Fruit fly (Drosophila melanogaster): ENCODE measurements around the gene CG32640.
A peak's percentile ranks its signal among the peaks of the same experiment; 100 is the strongest.

CG32640 gene

DNA sequence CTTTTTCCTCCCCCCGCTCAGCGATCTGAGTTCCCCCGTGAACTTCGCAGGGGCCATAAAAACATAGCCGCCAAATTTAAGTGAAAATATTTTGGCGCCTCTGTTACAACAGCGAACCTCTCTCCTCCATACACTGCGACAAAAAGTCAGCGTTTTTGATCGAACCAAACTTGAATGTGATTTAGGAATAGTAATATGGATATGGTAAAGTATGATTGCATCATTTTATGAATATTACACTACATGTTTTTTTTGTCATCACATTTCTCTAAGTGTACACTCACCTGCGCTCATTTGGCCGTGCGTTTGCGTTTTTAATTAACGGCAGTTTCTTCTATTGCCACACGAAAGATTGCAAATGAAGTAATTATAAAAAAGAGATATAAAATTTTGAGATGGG is 42.1 kb upstream of the CG32640 start (continued):
- TF ChIP-seq Hmx (GFP tag; optimal IDR thresholded peaks at IDR 0.05) (no peak), tx (GFP tag; optimal IDR thresholded peaks at IDR 0.05) (peak; percentile 9), CG12942 (GFP tag; optimal IDR thresholded peaks at IDR 0.05) (peak; percentile 48), slbo (GFP tag; IDR thresholded peaks at IDR 0.05) (peak; percentile 68), kni (GFP tag; optimal IDR thresholded peaks at IDR 0.05) (no peak), CG10366 (GFP tag; IDR thresholded peaks at IDR 0.05) (peak; percentile 60), Elba2 (GFP tag; optimal IDR thresholded peaks at IDR 0.05) (no peak), Dref (GFP tag; IDR thresholded peaks at IDR 0.05) (no peak), CG13424 (tag; optimal IDR thresholded peaks at IDR 0.05) (peak; percentile 64), tll (GFP tag; optimal IDR thresholded peaks at IDR 0.05) (no peak), CG12104 (GFP tag; optimal IDR thresholded peaks at IDR 0.05) (peak; percentile 43), ERR (GFP tag; optimal IDR thresholded peaks at IDR 0.05) (no peak), Dip3 (GFP tag; optimal IDR thresholded peaks at IDR 0.05) (peak; percentile 42), chinmo (GFP tag; IDR thresholded peaks at IDR 0.05; ENCODE audit: partially characterized antibody) (no peak), wor (GFP tag; IDR thresholded peaks at IDR 0.05) (0 out of 2 replicates have a peak, but pooled peaks have one; percentile 37), rib (GFP tag; IDR thresholded peaks at IDR 0.05) (no peak), CG12155 (GFP tag; optimal IDR thresholded peaks at IDR 0.05) (peak; percentile 29), tup (GFP tag; optimal IDR thresholded peaks at IDR 0.05) (no peak), H15 (GFP tag; IDR thresholded peaks at IDR 0.05) (peak; percentile 42; the same call in 1 of the 3 replicates), CG2116 (GFP tag; optimal IDR thresholded peaks at IDR 0.05) (no peak), bab2 (GFP tag; optimal IDR thresholded peaks at IDR 0.05) (peak; percentile 51), lmd (GFP tag; IDR thresholded peaks at IDR 0.05) (peak; percentile 53), jumu (GFP tag; optimal IDR thresholded peaks at IDR 0.05) (no peak), CG10321 (GFP tag; IDR thresholded peaks at IDR 0.05) (no peak), Nf-YB (GFP tag; optimal IDR thresholded peaks at IDR 0.05) (peak; percentile 9), CG10979 (tag; optimal IDR thresholded peaks at IDR 0.05) (peak; percentile 52), CG16813 (GFP tag; IDR thresholded peaks at IDR 0.05; ENCODE audit: partially characterized antibody) (no peak), dmrt11E (tag; optimal IDR thresholded peaks at IDR 0.05) (no peak), croc (GFP tag; conservative IDR thresholded peaks at IDR 0.05) (0 out of 3 replicates have a peak, but pooled peaks have one; percentile 23), CG18599 (GFP tag; optimal IDR thresholded peaks at IDR 0.05) (peak; percentile 31), CG7357 (GFP tag; IDR thresholded peaks at IDR 0.05) (no peak), CkIIα-i1 (GFP tag; IDR thresholded peaks at IDR 0.05) (no peak), Dfd (GFP tag; optimal IDR thresholded peaks at IDR 0.05) (no peak), CG4707 (GFP tag; optimal IDR thresholded peaks at IDR 0.05) (peak; percentile 37), dpn (GFP tag; optimal IDR thresholded peaks at IDR 0.05) (peak; percentile 47 to 63), da (GFP tag; optimal IDR thresholded peaks at IDR 0.05) (no peak), sna (GFP tag; IDR thresholded peaks at IDR 0.05; ENCODE audit: partially characterized antibody) (no peak), sr (GFP tag; IDR thresholded peaks at IDR 0.05) (0 out of 3 replicates have a peak, but pooled peaks have one; percentile 33), Fer1 (GFP tag; optimal IDR thresholded peaks at IDR 0.05) (peak; percentile 27), MBD-R2 (GFP tag; IDR thresholded peaks at IDR 0.05) (peak; percentile 24; the same call in 1 of the 2 replicates), wdn (GFP tag; IDR thresholded peaks at IDR 0.05) (0 out of 2 replicates have a peak, but pooled peaks have one; percentile 8), HHEX (GFP tag; optimal IDR thresholded peaks at IDR 0.05) (peak; percentile 8), abd-A (tag; optimal IDR thresholded peaks at IDR 0.05) (no peak), sens-2 (GFP tag; IDR thresholded peaks at IDR 0.05) (0 out of 2 replicates have a peak, but pooled peaks have one; percentile 39), esg (GFP tag; conservative IDR thresholded peaks at IDR 0.05) (peak; percentile 38; the same call in 1 of the 2 replicates), CG6272 (GFP tag; IDR thresholded peaks at IDR 0.05) (no peak), ind (GFP tag; optimal IDR thresholded peaks at IDR 0.05) (peak; percentile 74), Lhr (GFP tag; optimal IDR thresholded peaks at IDR 0.05) (no peak), CG13296 (GFP tag; optimal IDR thresholded peaks at IDR 0.05) (no peak), oc (tag; optimal IDR thresholded peaks at IDR 0.05) (peak; percentile 45), CG11085 (GFP tag; IDR thresholded peaks at IDR 0.05) (no peak)

All from whole organism, embryonic.